Fruit fly (Drosophila melanogaster): ENCODE measurements around the gene rux.

- TF ChIP-seq CG11560 (tag; IDR thresholded peaks at IDR 0.05) = no peak
- TF ChIP-seq Hey (tag; optimal IDR thresholded peaks at IDR 0.05) = no peak
- no peak for TF ChIP-seq H2.0 (GFP tag; IDR thresholded peaks at IDR 0.05)
- TF ChIP-seq CG4282 (GFP tag; optimal IDR thresholded peaks at IDR 0.05) = no peak
- no peak for TF ChIP-seq lab (GFP tag; optimal IDR thresholded peaks at IDR 0.05)
- TF ChIP-seq Atf3 (GFP tag; optimal IDR thresholded peaks at IDR 0.05) = no peak
- no peak for TF ChIP-seq CG17385 (GFP tag; optimal IDR thresholded peaks at IDR 0.05)
- no peak for TF ChIP-seq CG12155 (GFP tag; optimal IDR thresholded peaks at IDR 0.05)
Observed at dm6 chrX:6034741-6035140, 2.9 kb downstream of the rux start.

All from whole organism, embryonic.